Worm (Caenorhabditis elegans) whole organism, L4 larva: Measurements from ENCODE around the gene W05H9.2.

Experiments used
- F37D6.2 ChIP-seq: sonication (generic microtip); optimal IDR thresholded peaks from 2 replicates; lab custom pipeline; 2016; ENCODE audit warnings: mild to moderate bottlenecking, missing genetic modification characterization, missing compliant biosample characterization
- T20F7.1 ChIP-seq: fragments of 200-800 bp; sonication (Bioruptor generic); optimal IDR thresholded peaks from 2 replicates; lab custom pipeline; 2018; ENCODE audit warnings: mild to moderate bottlenecking, missing genetic modification characterization, missing compliant biosample characterization
- T26A8.4 ChIP-seq: fragments of 200-800 bp; sonication (Bioruptor generic); IDR thresholded peaks from 2 replicates; pipeline ENCODE4 v1.3.6; 2022; ENCODE audit warnings: missing genetic modification characterization, missing compliant biosample characterization
- Y5F2A.4 ChIP-seq: fragments of 200-800 bp; sonication (Bioruptor generic); optimal IDR thresholded peaks from 2 replicates; lab custom pipeline; 2018; ENCODE audit warnings: mild to moderate bottlenecking, missing genetic modification characterization, missing compliant biosample characterization
- ZK546.5 ChIP-seq, 2 experiments: sonication (generic microtip); optimal IDR thresholded peaks; 2 replicates each; lab custom pipeline; 2017; ENCODE audit warnings: missing biosample characterization in 2 of 2, missing genetic modification characterization in 2 of 2
- aha-1 ChIP-seq: fragments of 150-350 bp; peaks from one replicate; lab custom pipeline; 2014; ENCODE audit warnings: missing biosample characterization, missing genetic modification characterization
- aly-2 ChIP-seq: sonication (generic microtip); optimal IDR thresholded peaks from 2 replicates; lab custom pipeline; 2018; ENCODE audit warnings: missing biosample characterization, missing genetic modification characterization
- ceh-20 ChIP-seq: fragments of 200-800 bp; sonication (Bioruptor generic); IDR thresholded peaks from 2 replicates; pipeline ENCODE4 v1.3.6; 2022; ENCODE audit warnings: missing genetic modification reagents, missing genetic modification characterization, missing compliant biosample characterization
- ceh-62 ChIP-seq: sonication (generic microtip); optimal IDR thresholded peaks from 2 replicates; lab custom pipeline; 2017; ENCODE audit warnings: missing biosample characterization, missing genetic modification characterization
- ceh-82 ChIP-seq: sonication (generic microtip); optimal IDR thresholded peaks from 2 replicates; lab custom pipeline; 2017; ENCODE audit warnings: missing biosample characterization, missing genetic modification characterization
- daf-16 ChIP-seq, 3 experiments: sonication (generic microtip); optimal IDR thresholded peaks; 2 replicates each; lab custom pipeline; 2016 to 2017; ENCODE audit warnings: missing genetic modification characterization in 3 of 3, missing genetic modification reagents in 3 of 3, mild to moderate bottlenecking in 2 of 3, missing compliant biosample characterization in 2 of 3, missing biosample characterization in 1 of 3, moderate library complexity in 1 of 3
- dmd-6 ChIP-seq: fragments of 200-800 bp; sonication (Bioruptor generic); IDR thresholded peaks from 2 replicates; pipeline ENCODE4 v1.3.6; 2022; ENCODE audit warnings: missing genetic modification reagents, missing genetic modification characterization, missing compliant biosample characterization
- dpl-1 ChIP-seq: fragments of 150-350 bp; optimal IDR thresholded peaks from 2 replicates; lab custom pipeline; 2014; ENCODE audit warnings: missing biosample characterization, missing genetic modification reagents, missing genetic modification characterization
- duxl-1 ChIP-seq: sonication (generic microtip); optimal IDR thresholded peaks from 2 replicates; lab custom pipeline; 2016; ENCODE audit warnings: mild to moderate bottlenecking, missing genetic modification characterization, moderate library complexity, missing compliant biosample characterization; ENCODE audit not compliant: poor library complexity
- egl-27 ChIP-seq: sonication (generic microtip); optimal IDR thresholded peaks from 3 replicates; lab custom pipeline; 2017; ENCODE audit warnings: missing biosample characterization, missing genetic modification reagents, missing genetic modification characterization
- egl-43 ChIP-seq: fragments of 200-800 bp; sonication (Bioruptor generic); IDR thresholded peaks from 2 replicates; pipeline ENCODE4 v1.3.6; 2022; ENCODE audit warnings: missing genetic modification reagents, missing genetic modification characterization, missing compliant biosample characterization
- gei-8 ChIP-seq: fragments of 200-800 bp; sonication (Bioruptor generic); optimal IDR thresholded peaks from 2 replicates; lab custom pipeline; 2018; ENCODE audit warnings: mild to moderate bottlenecking, missing genetic modification characterization, missing compliant biosample characterization
- hlh-11 ChIP-seq: fragments of 200-800 bp; sonication (Bioruptor generic); optimal IDR thresholded peaks from 2 replicates; lab custom pipeline; 2018; ENCODE audit warnings: mild to moderate bottlenecking, missing genetic modification characterization, missing compliant biosample characterization
- hlh-30 ChIP-seq: sonication (generic microtip); optimal IDR thresholded peaks from 2 replicates; lab custom pipeline; 2017; ENCODE audit warnings: antibody characterized with exemption, mild to moderate bottlenecking, missing genetic modification characterization, missing compliant biosample characterization; ENCODE audit not compliant: insufficient read depth
- jun-1 ChIP-seq: fragments of 150-350 bp; optimal IDR thresholded peaks from 2 replicates; lab custom pipeline; 2014; ENCODE audit warnings: missing biosample characterization, missing genetic modification reagents, missing genetic modification characterization
- lin-38 ChIP-seq: fragments of 200-800 bp; sonication (Bioruptor generic); IDR thresholded peaks from 2 replicates; pipeline ENCODE4 v1.3.6; 2022; ENCODE audit warnings: missing genetic modification reagents, missing genetic modification characterization, missing compliant biosample characterization
- lin-39 ChIP-seq: fragments of 150-350 bp; optimal IDR thresholded peaks from 2 replicates; lab custom pipeline; 2014; ENCODE audit warnings: missing biosample characterization, missing genetic modification reagents, missing genetic modification characterization
- lir-3 ChIP-seq: sonication (generic microtip); optimal IDR thresholded peaks from 2 replicates; lab custom pipeline; 2016; ENCODE audit warnings: mild to moderate bottlenecking, missing genetic modification characterization, missing compliant biosample characterization
- mdl-1 ChIP-seq, 2 experiments: fragments of 150-350 bp in 1 of 2; sonication (generic microtip) in 1 of 2; optimal IDR thresholded peaks; 2 replicates each; lab custom pipeline; 2014 to 2017; ENCODE audit warnings: missing biosample characterization in 2 of 2, missing genetic modification characterization in 2 of 2
- mdt-29 ChIP-seq: fragments of 200-800 bp; sonication (Bioruptor generic); IDR thresholded peaks from 2 replicates; pipeline ENCODE4 v1.3.6; 2022; ENCODE audit warnings: missing genetic modification reagents, missing genetic modification characterization, missing compliant biosample characterization
- mep-1 ChIP-seq: fragments of 150-350 bp; sonication (generic microtip); optimal IDR thresholded peaks from 3 replicates; lab custom pipeline; 2014; ENCODE audit warnings: missing biosample characterization, missing genetic modification characterization
- mxl-2 ChIP-seq: fragments of 200-800 bp; sonication (Bioruptor generic); conservative IDR thresholded peaks from 2 replicates; pipeline ENCODE4 v1.3.6; 2022; ENCODE audit warnings: missing genetic modification reagents, missing genetic modification characterization, missing compliant biosample characterization
- nhr-102 ChIP-seq: sonication (generic microtip); optimal IDR thresholded peaks from 2 replicates; lab custom pipeline; 2016; ENCODE audit warnings: mild to moderate bottlenecking, missing genetic modification characterization, moderate library complexity, missing compliant biosample characterization
- nhr-111 ChIP-seq: fragments of 200-800 bp; sonication (Bioruptor generic); optimal IDR thresholded peaks from 2 replicates; lab custom pipeline; 2018; ENCODE audit warnings: mild to moderate bottlenecking, missing genetic modification characterization, missing compliant biosample characterization
- nhr-25 ChIP-seq: sonication (generic microtip); optimal IDR thresholded peaks from 2 replicates; lab custom pipeline; 2017; ENCODE audit warnings: missing genetic modification characterization, mild to moderate bottlenecking, missing compliant biosample characterization, antibody characterized with exemption, moderate library complexity, borderline replicate concordance; ENCODE audit not compliant: insufficient read depth
- nhr-28 ChIP-seq: fragments of 150-350 bp; optimal IDR thresholded peaks from 2 replicates; lab custom pipeline; 2014; ENCODE audit warnings: missing biosample characterization, missing genetic modification characterization
- nhr-6 ChIP-seq: fragments of 150-350 bp; optimal IDR thresholded peaks from 2 replicates; lab custom pipeline; 2014; ENCODE audit warnings: missing biosample characterization, missing genetic modification characterization
- nhr-77 ChIP-seq: fragments of 150-350 bp; optimal IDR thresholded peaks from 2 replicates; lab custom pipeline; 2014; ENCODE audit warnings: missing biosample characterization, missing genetic modification characterization
- php-3 ChIP-seq: fragments of 200-800 bp; sonication (Bioruptor generic); IDR thresholded peaks from 2 replicates; pipeline ENCODE4 v1.3.6; 2022; ENCODE audit warnings: missing genetic modification reagents, missing genetic modification characterization, missing compliant biosample characterization
- pqm-1 ChIP-seq: sonication (generic microtip); optimal IDR thresholded peaks from 2 replicates; lab custom pipeline; 2017; ENCODE audit warnings: missing biosample characterization, missing genetic modification characterization
- rbr-2 ChIP-seq: sonication (generic microtip); optimal IDR thresholded peaks from 2 replicates; lab custom pipeline; 2016; ENCODE audit warnings: missing genotype, missing genetic modification characterization, missing compliant biosample characterization
- set-16 ChIP-seq: fragments of 200-800 bp; sonication (Bioruptor generic); IDR thresholded peaks from 2 replicates; pipeline ENCODE4 v1.3.6; 2022; ENCODE audit warnings: missing genetic modification reagents, missing genetic modification characterization, missing compliant biosample characterization
- skn-1 ChIP-seq: fragments of 150-350 bp; optimal IDR thresholded peaks from 2 replicates; lab custom pipeline; 2014; ENCODE audit warnings: missing biosample characterization, missing genetic modification characterization
- snpc-1.2 ChIP-seq: fragments of 200-800 bp; sonication (Bioruptor generic); IDR thresholded peaks from 2 replicates; pipeline ENCODE4 v1.3.6; 2022; ENCODE audit warnings: missing genetic modification reagents, missing genetic modification characterization, missing compliant biosample characterization
- spr-3 ChIP-seq: fragments of 200-800 bp; sonication (Bioruptor generic); optimal IDR thresholded peaks from 2 replicates; lab custom pipeline; 2018; ENCODE audit warnings: mild to moderate bottlenecking, missing genetic modification characterization, missing compliant biosample characterization
- tra-1 ChIP-seq: fragments of 200-800 bp; sonication (Bioruptor generic); IDR thresholded peaks from 2 replicates; pipeline ENCODE4 v1.3.6; 2022; ENCODE audit warnings: missing genetic modification reagents, missing genetic modification characterization, missing compliant biosample characterization
- unc-130 ChIP-seq: sonication (generic microtip); optimal IDR thresholded peaks from 2 replicates; lab custom pipeline; 2016; ENCODE audit warnings: missing genetic modification reagents, missing genetic modification characterization, missing compliant biosample characterization
- unc-62 ChIP-seq, 3 experiments: fragments of 150-350 bp in 1 of 3; sonication (generic microtip); optimal IDR thresholded peaks in 2 of 3; peaks in 1 of 3; 1 replicate in 1 of 3; 2 replicates in 2 of 3; lab custom pipeline; 2014 to 2017; ENCODE audit warnings: missing biosample characterization in 3 of 3, missing genetic modification characterization in 3 of 3, missing genetic modification reagents in 3 of 3, missing genotype in 1 of 3
- zag-1 ChIP-seq: fragments of 150-350 bp; optimal IDR thresholded peaks from 2 replicates; lab custom pipeline; 2014; ENCODE audit warnings: missing biosample characterization, missing genetic modification characterization
- zfp-3 ChIP-seq: fragments of 200-800 bp; sonication (Bioruptor generic); conservative IDR thresholded peaks from 2 replicates; pipeline ENCODE4 v1.3.6; 2022; ENCODE audit warnings: missing genetic modification reagents, missing genetic modification characterization, missing compliant biosample characterization
- zip-2 ChIP-seq: fragments of 150-350 bp; optimal IDR thresholded peaks from 2 replicates; lab custom pipeline; 2014; ENCODE audit warnings: missing biosample characterization, missing genetic modification characterization
- ztf-7 ChIP-seq: fragments of 150-350 bp; optimal IDR thresholded peaks from 2 replicates; lab custom pipeline; 2014; ENCODE audit warnings: missing biosample characterization, missing genetic modification characterization

W05H9.2 gene

DNA sequence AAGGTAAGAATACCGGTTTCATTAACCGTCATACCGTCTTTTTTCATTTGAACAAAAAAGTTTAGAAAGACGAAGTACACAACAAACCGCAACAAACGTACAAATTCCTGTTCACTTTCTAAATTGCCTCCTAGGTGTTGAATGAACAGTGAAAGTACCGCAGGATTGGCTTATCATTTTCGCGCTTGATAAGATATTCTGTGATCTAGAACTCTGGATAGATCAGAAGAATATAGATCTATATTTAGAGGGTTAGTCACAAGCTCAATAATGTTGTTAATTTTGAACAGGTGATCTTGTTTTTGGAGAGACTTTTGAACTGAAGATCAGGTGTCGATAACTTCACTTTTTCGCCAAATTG is 12.2 kb upstream of the W05H9.2 start:
- peak; percentile 25 for TF ChIP-seq hlh-30 (tag; lab: Kevin White, UChicago)
- TF ChIP-seq zfp-3 (GFP tag; lab: Robert Waterston, UW), result no peak
- TF ChIP-seq egl-27 (tag; lab: Kevin White, UChicago), result no peak

DNA sequence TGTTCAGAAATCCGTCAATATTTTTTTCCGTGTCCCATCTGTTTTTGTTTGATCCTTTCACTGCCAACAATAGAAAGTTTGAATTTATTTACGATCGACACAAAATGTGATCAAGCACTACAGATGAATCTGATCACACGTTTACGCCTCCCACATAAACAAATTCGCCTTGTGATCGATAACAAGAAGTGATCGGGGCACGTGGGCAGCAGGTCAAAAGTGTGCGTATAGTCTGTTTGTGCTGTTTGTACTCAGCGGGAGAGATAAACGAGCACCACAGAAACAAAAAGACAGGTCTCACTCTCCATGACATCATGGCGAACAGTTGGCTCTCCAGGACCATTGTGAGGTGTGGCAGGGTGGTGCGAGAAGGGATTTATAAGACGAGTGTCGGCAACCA is 11.3 kb upstream of the W05H9.2 start:
- TF ChIP-seq ZK546.5 (tag; optimal IDR thresholded peaks at IDR 0.05; lab: Kevin White, UChicago) (no peak), php-3 (peak; percentile 92), unc-62 (GFP tag; optimal IDR thresholded peaks at IDR 0.05 in 1 of 2; lab: Kevin White, UChicago) (peak in 1 of 2 experiments; percentile 98), unc-62 (tag; optimal IDR thresholded peaks at IDR 0.05; lab: Kevin White, UChicago) (no peak), pqm-1 (tag; lab: Kevin White, UChicago) (peak; percentile 28), jun-1 (peak; percentile 34), lin-38 (GFP tag; lab: Robert Waterston, UW) (no peak), zfp-3 (GFP tag; lab: Robert Waterston, UW) (peak; percentile 72; the same call in 1 of the 2 replicates), nhr-25 (tag; lab: Kevin White, UChicago) (no peak), dpl-1 (GFP tag; lab: Kevin White, UChicago) (peak; percentile 1), mdt-29 (GFP tag; lab: Robert Waterston, UW) (peak; percentile 89), rbr-2 (tag; lab: Kevin White, UChicago) (peak; percentile 20), T20F7.1 (GFP tag; lab: Kevin White, UChicago) (peak; percentile 62), ztf-7 (peak; percentile 38), nhr-6 (tag; lab: Kevin White, UChicago) (peak; percentile 44), dmd-6 (peak; percentile 96), ceh-20 (GFP tag; lab: Robert Waterston, UW) (peak; percentile 27; the same call in 1 of the 2 replicates), mdl-1 (tag; optimal IDR thresholded peaks at IDR 0.05; lab: Kevin White, UChicago) (peak; percentile 49 to 94), unc-130 (GFP tag; lab: Kevin White, UChicago) (no peak), tra-1 (GFP tag; lab: Robert Waterston, UW) (peak; percentile 92), F37D6.2 (tag; lab: Kevin White, UChicago) (no peak), zag-1 (tag; lab: Kevin White, UChicago) (no peak), mxl-2 (GFP tag; lab: Robert Waterston, UW) (peak; percentile 76), snpc-1.2 (GFP tag; lab: Robert Waterston, UW) (0 out of 2 replicates have a peak, but pooled peaks have one; percentile 24), ceh-62 (no peak), set-16 (GFP tag; lab: Robert Waterston, UW) (peak; percentile 45; the same call in 1 of the 2 replicates), gei-8 (GFP tag; lab: Kevin White, UChicago) (peak; percentile 69), hlh-11 (tag; lab: Kevin White, UChicago) (peak; percentile 99), aly-2 (no peak), mep-1 (peak; percentile 78), duxl-1 (tag; lab: Kevin White, UChicago) (peak; percentile 52), nhr-77 (tag; lab: Kevin White, UChicago) (peak; percentile 78), zip-2 (tag; lab: Kevin White, UChicago) (no peak), egl-43 (GFP tag; lab: Robert Waterston, UW) (0 out of 2 replicates have a peak, but pooled peaks have one; percentile 38), T26A8.4 (peak; percentile 52), nhr-102 (tag; lab: Kevin White, UChicago) (peak; percentile 90), nhr-111 (GFP tag; lab: Kevin White, UChicago) (no peak), lir-3 (no peak), daf-16 (GFP tag; optimal IDR thresholded peaks at IDR 0.05; lab: Kevin White, UChicago) (peak; percentile 59 to 96), daf-16 (tag; optimal IDR thresholded peaks at IDR 0.05; lab: Kevin White, UChicago) (peak; percentile 99), nhr-28 (tag; lab: Kevin White, UChicago) (peak; percentile 100), Y5F2A.4 (GFP tag; lab: Kevin White, UChicago) (no peak), aha-1 (tag; lab: Kevin White, UChicago) (peak; percentile 18), spr-3 (GFP tag; lab: Kevin White, UChicago) (no peak), lin-39 (tag; lab: Kevin White, UChicago) (no peak), skn-1 (tag; lab: Kevin White, UChicago) (no peak), ceh-82 (tag; lab: Kevin White, UChicago) (no peak)
